Worm (Caenorhabditis elegans) whole organism, late embryonic: ENCODE data around the gene fard-1.

Experiments
- F13H6.1 ChIP-seq: sonication (generic microtip); optimal IDR thresholded peaks from 2 replicates; lab custom pipeline; 2016; ENCODE audit warnings: missing genetic modification characterization, missing compliant biosample characterization
- ceh-24 ChIP-seq: sonication (generic microtip); optimal IDR thresholded peaks from 2 replicates; lab custom pipeline; 2016; ENCODE audit warnings: mild to moderate bottlenecking, missing genetic modification characterization, missing compliant biosample characterization
- hlh-8 ChIP-seq: sonication (generic microtip); optimal IDR thresholded peaks from 2 replicates; lab custom pipeline; 2016; ENCODE audit warnings: missing genotype, missing genetic modification characterization, missing compliant biosample characterization
- nhr-11 ChIP-seq: fragments of 150-350 bp; optimal IDR thresholded peaks from 2 replicates; lab custom pipeline; 2014; ENCODE audit warnings: missing biosample characterization, missing genetic modification characterization
- pha-4 ChIP-seq: fragments of 150-350 bp; optimal IDR thresholded peaks from 2 replicates; lab custom pipeline; 2018; ENCODE audit warnings: missing biosample characterization, missing genetic modification reagents, missing genetic modification characterization
- rnt-1 ChIP-seq: sonication (generic microtip); optimal IDR thresholded peaks from 2 replicates; lab custom pipeline; 2016; ENCODE audit warnings: missing genetic modification characterization, missing compliant biosample characterization
- unc-55 ChIP-seq: sonication (generic microtip); optimal IDR thresholded peaks from 2 replicates; lab custom pipeline; 2017; ENCODE audit warnings: missing biosample characterization, missing genetic modification reagents, missing genetic modification characterization
- unc-86 ChIP-seq: sonication (generic microtip); optimal IDR thresholded peaks from 2 replicates; lab custom pipeline; 2016; ENCODE audit warnings: missing genetic modification characterization, missing compliant biosample characterization

ce11 chrX:2957446-2957985 is 24.4 kb downstream of the fard-1 start, which contains the start of gene gbb-1:
- no peak for TF ChIP-seq unc-55 (GFP tag; lab: Kevin White, UChicago)
- no peak for TF ChIP-seq nhr-11 (tag; lab: Kevin White, UChicago)
- no peak for TF ChIP-seq ceh-24 (tag; lab: Kevin White, UChicago)
- TF ChIP-seq F13H6.1: no peak
- no peak for TF ChIP-seq unc-86 (tag; lab: Kevin White, UChicago)
- TF ChIP-seq hlh-8 (tag; lab: Kevin White, UChicago): no peak
- TF ChIP-seq rnt-1 (tag; lab: Kevin White, UChicago): no peak
- TF ChIP-seq pha-4 (tag; lab: Kevin White, UChicago): no peak
